Worm (Caenorhabditis elegans) whole organism, L1 larva: ENCODE results near the gene R52.5.

Source experiments
- C34B4.2 ChIP-seq: sonication (generic microtip); optimal IDR thresholded peaks from 2 replicates; lab custom pipeline; 2017; ENCODE audit warnings: mild to moderate bottlenecking, missing genetic modification characterization, missing compliant biosample characterization
- ama-1 ChIP-seq: fragments of 150-350 bp; optimal IDR thresholded peaks from 2 replicates; lab custom pipeline; 2014
- ceh-88 ChIP-seq: fragments of 200-800 bp; sonication (Bioruptor generic); IDR thresholded peaks from 2 replicates; pipeline ENCODE4 v1.3.6; 2022; ENCODE audit warnings: missing genetic modification characterization, missing compliant biosample characterization
- fkh-4 ChIP-seq: sonication (generic microtip); optimal IDR thresholded peaks from 2 replicates; lab custom pipeline; 2016; ENCODE audit warnings: missing compliant biosample characterization, missing genetic modification characterization, borderline replicate concordance
- fkh-8 ChIP-seq: sonication (generic microtip); optimal IDR thresholded peaks from 2 replicates; lab custom pipeline; 2016; ENCODE audit warnings: mild to moderate bottlenecking, missing genetic modification characterization, missing compliant biosample characterization
- mdl-1 ChIP-seq, 2 experiments: fragments of 150-350 bp; optimal IDR thresholded peaks; 2 replicates each; lab custom pipeline; 2014 to 2017; ENCODE audit warnings: missing biosample characterization in 2 of 2, missing genetic modification characterization in 2 of 2, inconsistent platforms in 1 of 2
- mep-1 ChIP-seq: fragments of 150-350 bp; optimal IDR thresholded peaks from 2 replicates; lab custom pipeline; 2014; ENCODE audit warnings: missing biosample characterization, missing genetic modification characterization
- nhr-12 ChIP-seq: sonication (generic microtip); optimal IDR thresholded peaks from 2 replicates; lab custom pipeline; 2017; ENCODE audit warnings: missing biosample characterization, missing genetic modification characterization
- nhr-76 ChIP-seq: sonication (generic microtip); optimal IDR thresholded peaks from 2 replicates; lab custom pipeline; 2017; ENCODE audit warnings: missing biosample characterization, missing genetic modification characterization
- nhr-77 ChIP-seq: fragments of 150-350 bp; optimal IDR thresholded peaks from 2 replicates; lab custom pipeline; 2014; ENCODE audit warnings: missing biosample characterization, missing genetic modification characterization
- unc-62 ChIP-seq: fragments of 150-350 bp; optimal IDR thresholded peaks from 2 replicates; lab custom pipeline; 2014; ENCODE audit warnings: missing biosample characterization, missing genetic modification reagents, missing genetic modification characterization
- ztf-11 ChIP-seq, 2 experiments: sonication (generic microtip); optimal IDR thresholded peaks; 2 replicates each; lab custom pipeline; 2016 to 2017; ENCODE audit warnings: missing genetic modification characterization in 2 of 2, missing biosample characterization in 1 of 2, missing compliant biosample characterization in 1 of 2

ce11 chrII:2137235-2137634, 27.4 kb upstream of the R52.5 start, which contains the start of gene C40A11.4:
- TF ChIP-seq ama-1 (lab: Kevin White, UChicago) (no peak), nhr-12 (no peak), mdl-1 (tag; optimal IDR thresholded peaks at IDR 0.05; lab: Kevin White, UChicago) (no peak), fkh-4 (tag; lab: Kevin White, UChicago) (no peak), ceh-88 (no peak), mep-1 (tag; lab: Kevin White, UChicago) (no peak), unc-62 (GFP tag; lab: Kevin White, UChicago) (no peak), fkh-8 (no peak), C34B4.2 (tag; lab: Kevin White, UChicago) (no peak), nhr-76 (tag; lab: Kevin White, UChicago) (no peak), ztf-11 (tag; optimal IDR thresholded peaks at IDR 0.05; lab: Kevin White, UChicago) (no peak), nhr-77 (no peak)
